Fruit fly (Drosophila melanogaster): ENCODE data around the gene Jasper.
A peak's percentile ranks its signal among the peaks of the same experiment; 100 is the strongest.

Gene Jasper

DNA sequence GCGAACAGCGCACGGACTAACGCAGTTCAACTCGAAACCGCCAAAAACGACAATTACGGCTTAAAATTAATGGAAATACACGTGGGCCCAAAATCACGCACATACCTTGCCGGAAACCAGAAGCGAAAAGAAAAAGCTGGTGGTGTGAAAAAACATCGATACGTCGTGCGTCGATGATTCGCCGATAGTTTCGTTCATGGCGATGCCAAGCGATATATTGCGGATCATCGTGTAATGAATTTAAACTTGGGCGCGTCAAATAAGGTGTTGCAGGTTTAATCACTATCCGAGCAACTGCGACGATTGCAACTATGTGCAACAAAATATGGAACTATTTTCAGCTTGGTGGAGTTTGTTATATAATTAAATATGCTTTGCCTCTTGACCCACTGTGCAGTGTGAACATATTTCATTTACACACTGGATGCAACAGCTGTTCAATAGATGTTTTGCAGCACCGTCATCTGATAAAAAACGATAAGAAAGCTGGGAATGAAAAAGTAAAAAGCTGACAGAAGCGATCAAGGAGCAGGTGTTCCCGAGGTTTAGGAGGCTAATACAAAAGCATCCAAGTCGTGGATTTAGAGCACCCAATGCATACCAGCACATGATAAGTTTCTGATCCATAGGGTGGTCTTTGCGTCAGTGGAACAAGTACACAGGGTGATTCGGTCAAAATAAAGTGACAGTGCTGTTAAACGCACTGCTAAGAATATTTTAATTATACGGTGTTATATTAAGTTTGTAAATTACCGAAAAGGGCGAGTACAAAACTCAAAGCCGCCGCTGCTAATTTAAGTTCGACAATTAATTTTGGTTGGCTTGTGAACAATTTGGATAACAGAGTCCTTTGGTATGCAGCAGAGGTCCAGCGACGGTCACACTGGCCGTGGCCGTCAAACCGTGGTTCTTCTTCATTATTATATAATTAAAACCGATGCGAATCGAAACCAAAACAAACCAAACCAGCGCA, 6.0 kb upstream of the Jasper start, which contains the start of the genes RpL32 and CG7943 (continued):
- TF ChIP-seq otp (GFP tag; IDR thresholded peaks at IDR 0.05) (peak; percentile 91; the same call in 2 of the 3 replicates), D19A (tag; optimal IDR thresholded peaks at IDR 0.05) (peak; percentile 77), CG9797 (GFP tag; optimal IDR thresholded peaks at IDR 0.05) (peak; percentile 79), sob (GFP tag; IDR thresholded peaks at IDR 0.05) (peak; percentile 97), NfI (GFP tag; optimal IDR thresholded peaks at IDR 0.05) (peak; percentile 96), NC2α (GFP tag; optimal IDR thresholded peaks at IDR 0.05) (peak; percentile 74), CG10431 (GFP tag; optimal IDR thresholded peaks at IDR 0.05) (peak; percentile 78), CG18764 (GFP tag; optimal IDR thresholded peaks at IDR 0.05) (peak; percentile 94), lov (optimal IDR thresholded peaks at IDR 0.05) (no peak), lov (GFP tag; IDR thresholded peaks at IDR 0.05) (peak; percentile 94), CG14014 (GFP tag; IDR thresholded peaks at IDR 0.05) (peak; percentile 96), dati (GFP tag; IDR thresholded peaks at IDR 0.05) (peak; percentile 81), CG12071 (GFP tag; optimal IDR thresholded peaks at IDR 0.05) (peak; percentile 94), CG6689 (GFP tag; IDR thresholded peaks at IDR 0.05) (peak; percentile 92), croc (GFP tag; conservative IDR thresholded peaks at IDR 0.05) (peak; percentile 87), Nf-YA (GFP tag; IDR thresholded peaks at IDR 0.05) (peak; percentile 86), CG7963 (GFP tag; IDR thresholded peaks at IDR 0.05; ENCODE audit: partially characterized antibody) (peak; percentile 100), CG18476 (GFP tag; optimal IDR thresholded peaks at IDR 0.05) (peak; percentile 94), Spps (tag; optimal IDR thresholded peaks at IDR 0.05) (peak; percentile 77)

DNA sequence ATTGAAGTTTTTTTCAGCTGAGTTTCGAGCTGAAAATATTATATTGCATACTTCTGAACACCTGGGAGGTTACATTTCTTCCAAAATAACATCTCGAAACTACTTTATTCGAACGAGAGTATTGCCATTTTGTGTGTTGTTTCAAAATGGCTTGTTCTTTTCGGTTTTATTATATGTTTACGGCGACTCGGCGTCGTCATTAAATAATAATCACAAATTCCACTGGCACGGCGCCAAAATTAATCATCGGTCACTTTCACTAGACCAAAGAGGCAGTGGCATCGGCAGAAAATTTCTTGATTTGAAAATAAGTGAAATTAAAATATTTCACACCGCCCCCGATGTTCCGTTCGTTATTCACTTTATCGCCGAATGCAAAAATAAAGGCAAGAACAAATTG, 1.9 kb upstream of the Jasper start:
- TF ChIP-seq CG8290 (GFP tag; optimal IDR thresholded peaks at IDR 0.05), result no peak
- peak in 1 of 2 experiments; percentile 26 for TF ChIP-seq CG8290 (tag; optimal IDR thresholded peaks at IDR 0.05)
- no peak for TF ChIP-seq CG15696 (tag; optimal IDR thresholded peaks at IDR 0.05)
- no peak for TF ChIP-seq Taf1 (GFP tag; IDR thresholded peaks at IDR 0.05)
- TF ChIP-seq row (GFP tag; IDR thresholded peaks at IDR 0.05), result peak; percentile 30; the same call in 2 of the 3 replicates
- TF ChIP-seq pum (GFP tag; optimal IDR thresholded peaks at IDR 0.05), result no peak
- no peak for TF ChIP-seq CG11723 (GFP tag; optimal IDR thresholded peaks at IDR 0.05)
- peak; percentile 53 for TF ChIP-seq Med (GFP tag)
- TF ChIP-seq CG17612 (GFP tag; IDR thresholded peaks at IDR 0.05), result peak; percentile 42; the same call in 1 of the 2 replicates
- TF ChIP-seq Rfx (GFP tag; IDR thresholded peaks at IDR 0.05), result 0 out of 2 replicates have a peak, but pooled peaks have one; percentile 15
- TF ChIP-seq sd (tag; optimal IDR thresholded peaks at IDR 0.05), result peak; percentile 67

DNA sequence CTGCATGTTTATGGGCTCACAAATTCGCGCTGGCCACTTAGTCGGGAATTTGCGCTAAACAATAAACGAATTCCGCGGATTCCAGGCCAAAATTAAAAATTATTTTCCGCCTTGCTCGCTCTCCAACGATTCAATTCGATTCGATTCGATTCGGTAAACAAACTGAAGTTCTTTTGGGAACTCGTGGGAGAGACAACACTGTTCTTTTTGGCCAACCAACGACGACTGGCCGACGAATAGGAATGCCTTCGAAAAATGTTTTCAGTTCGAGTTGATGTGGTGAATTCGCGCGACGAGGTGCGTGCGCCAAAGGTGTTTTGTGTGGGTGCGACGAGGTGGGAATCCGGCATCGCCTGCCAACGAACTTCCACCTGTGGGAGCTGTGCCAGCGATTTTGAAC, 381 bp upstream of the Jasper start, which contains the start of gene CG15528:
Gene CG15528 (minus strand): TSS at position 180 of the 400 bp plus-strand sequence.
- no peak for TF ChIP-seq zfh1 (GFP tag; IDR thresholded peaks at IDR 0.05)
- no peak for TF ChIP-seq CG12236 (GFP tag; optimal IDR thresholded peaks at IDR 0.05)
- peak; percentile 16; the same call in 1 of the 2 replicates for TF ChIP-seq Atf6 (GFP tag; IDR thresholded peaks at IDR 0.05)
- TF ChIP-seq Atf-2 (GFP tag; optimal IDR thresholded peaks at IDR 0.05), result no peak
- peak; percentile 1 for TF ChIP-seq CG10543 (GFP tag; optimal IDR thresholded peaks at IDR 0.05)
- 0 out of 4 replicates have a peak, but pooled peaks have one; percentile 41 for TF ChIP-seq chinmo (GFP tag; IDR thresholded peaks at IDR 0.05; ENCODE audit: partially characterized antibody)
- no peak for TF ChIP-seq gem (tag; optimal IDR thresholded peaks at IDR 0.05)
- peak; percentile 71 for TF ChIP-seq Deaf1 (tag; optimal IDR thresholded peaks at IDR 0.05)
- no peak for TF ChIP-seq pzg (GFP tag; optimal IDR thresholded peaks at IDR 0.05)
- peak; percentile 58; the same call in 2 of the 3 replicates for TF ChIP-seq sr (GFP tag; IDR thresholded peaks at IDR 0.05)
- no peak for TF ChIP-seq CG15696 (tag; optimal IDR thresholded peaks at IDR 0.05)
- 0 out of 2 replicates have a peak, but pooled peaks have one; percentile 5 for TF ChIP-seq Scr (GFP tag; IDR thresholded peaks at IDR 0.05; ENCODE audit: partially characterized antibody)
- no peak for TF ChIP-seq CG8290 (GFP tag; optimal IDR thresholded peaks at IDR 0.05)
- peak in 1 of 2 experiments; percentile 4 for TF ChIP-seq CG8290 (tag; optimal IDR thresholded peaks at IDR 0.05)
- peak; percentile 12 for TF ChIP-seq CG7987 (GFP tag; optimal IDR thresholded peaks at IDR 0.05)
- TF ChIP-seq CG12769 (tag; optimal IDR thresholded peaks at IDR 0.05), result peak; percentile 43
- 0 out of 2 replicates have a peak, but pooled peaks have one; percentile 7 for TF ChIP-seq CG32532 (GFP tag; IDR thresholded peaks at IDR 0.05)
- TF ChIP-seq CG11456 (GFP tag; IDR thresholded peaks at IDR 0.05), result no peak
- no peak for TF ChIP-seq zfh2 (GFP tag; optimal IDR thresholded peaks at IDR 0.05)
- peak; percentile 18; the same call in 1 of the 2 replicates for TF ChIP-seq bbx (GFP tag; IDR thresholded peaks at IDR 0.05; ENCODE audit: partially characterized antibody)
